Fruit fly (Drosophila melanogaster) whole organism, embryonic: ENCODE results near the gene Spx.

ENCODE experiments used
- Atf-2 ChIP-seq: fragments of 200-800 bp; sonication (Bioruptor generic); optimal IDR thresholded peaks from 2 replicates; lab custom pipeline; 2016; ENCODE audit warnings: missing biosample characterization, missing genetic modification characterization
- Atf3 ChIP-seq: fragments of 200-800 bp; sonication (Bioruptor generic); optimal IDR thresholded peaks from 3 replicates; lab custom pipeline; 2016; ENCODE audit warnings: missing biosample characterization, missing genetic modification characterization
- Awh ChIP-seq: fragments of 200-800 bp; sonication (Bioruptor generic); IDR thresholded peaks from 2 replicates; pipeline ENCODE4, ENCODE4 v1.3.6; 2022; ENCODE audit warnings: missing biosample characterization, missing genetic modification characterization
- BEAF-32 ChIP-seq: fragments of 200-800 bp; sonication (Bioruptor generic); optimal IDR thresholded peaks from 3 replicates; lab custom pipeline; 2017; ENCODE audit warnings: missing biosample characterization, missing genetic modification characterization, mild to moderate bottlenecking, moderate library complexity, missing genetic modification reagents
- C15 ChIP-seq: fragments of 200-800 bp; sonication (Bioruptor generic); IDR thresholded peaks from 3 replicates; pipeline ENCODE4 v1.3.6; 2022; ENCODE audit warnings: missing biosample characterization, missing genetic modification characterization
- CG11723 ChIP-seq: fragments of 200-800 bp; sonication (Bioruptor generic); optimal IDR thresholded peaks from 2 replicates; lab custom pipeline; 2017; ENCODE audit warnings: missing biosample characterization, mild to moderate bottlenecking, missing genetic modification characterization
- CG12236 ChIP-seq: fragments of 200-800 bp; sonication (Bioruptor generic); optimal IDR thresholded peaks from 2 replicates; lab custom pipeline; 2016; ENCODE audit warnings: missing biosample characterization, missing genetic modification characterization
- CG12769 ChIP-seq: fragments of 200-800 bp; sonication (Bioruptor generic); optimal IDR thresholded peaks from 2 replicates; lab custom pipeline; 2019; ENCODE audit warnings: missing biosample characterization, mild to moderate bottlenecking, missing genetic modification characterization, moderate library complexity
- CG12942 ChIP-seq: fragments of 200-800 bp; sonication (Bioruptor generic); optimal IDR thresholded peaks from 3 replicates; lab custom pipeline; 2016; ENCODE audit warnings: missing biosample characterization, missing genetic modification characterization
- CG15011 ChIP-seq: fragments of 200-800 bp; sonication (Bioruptor generic); optimal IDR thresholded peaks from 3 replicates; lab custom pipeline; 2018; ENCODE audit warnings: missing biosample characterization, mild to moderate bottlenecking, missing genetic modification characterization
- CG15479 ChIP-seq: fragments of 200-800 bp; sonication (Bioruptor generic); optimal IDR thresholded peaks from 3 replicates; lab custom pipeline; 2019; ENCODE audit warnings: missing biosample characterization, mild to moderate bottlenecking, missing genetic modification characterization, moderate library complexity
- CG16815 ChIP-seq: fragments of 200-800 bp; sonication (Bioruptor generic); optimal IDR thresholded peaks from 3 replicates; lab custom pipeline; 2017; ENCODE audit warnings: missing biosample characterization, mild to moderate bottlenecking, missing genetic modification characterization
- CG17568 ChIP-seq: fragments of 200-800 bp; sonication (Bioruptor generic); optimal IDR thresholded peaks from 2 replicates; lab custom pipeline; 2018; ENCODE audit warnings: missing biosample characterization, mild to moderate bottlenecking, missing genetic modification characterization, moderate library complexity
- CG2116 ChIP-seq: fragments of 200-800 bp; sonication (Bioruptor generic); optimal IDR thresholded peaks from 3 replicates; lab custom pipeline; 2018; ENCODE audit warnings: missing biosample characterization, mild to moderate bottlenecking, missing genetic modification characterization
- CG2678 ChIP-seq: fragments of 200-800 bp; sonication (Bioruptor generic); optimal IDR thresholded peaks from 3 replicates; lab custom pipeline; 2019; ENCODE audit warnings: missing biosample characterization, mild to moderate bottlenecking, missing genetic modification characterization, moderate library complexity
- CG33557 ChIP-seq: fragments of 200-800 bp; sonication (Bioruptor generic); optimal IDR thresholded peaks from 2 replicates; lab custom pipeline; 2019; ENCODE audit warnings: missing biosample characterization, mild to moderate bottlenecking, missing genetic modification characterization, moderate library complexity
- CG4404 ChIP-seq: fragments of 200-800 bp; sonication (Bioruptor generic); IDR thresholded peaks from 2 replicates; pipeline ENCODE4 v1.3.6; 2022; ENCODE audit warnings: missing biosample characterization, missing genetic modification characterization
- CG6813 ChIP-seq: fragments of 200-800 bp; sonication (Bioruptor generic); optimal IDR thresholded peaks from 2 replicates; lab custom pipeline; 2017; ENCODE audit warnings: missing biosample characterization, missing genetic modification characterization, mild to moderate bottlenecking, moderate library complexity, missing genetic modification reagents
- CG9876 ChIP-seq: fragments of 200-800 bp; sonication (Bioruptor generic); optimal IDR thresholded peaks from 2 replicates; lab custom pipeline; 2016; ENCODE audit warnings: missing biosample characterization, missing genetic modification characterization
- Chrac-16 ChIP-seq: fragments of 200-800 bp; sonication (Bioruptor generic); optimal IDR thresholded peaks from 3 replicates; lab custom pipeline; 2016; ENCODE audit warnings: missing biosample characterization, missing genetic modification characterization
- D ChIP-seq, 2 experiments: fragments of 200-800 bp in 1 of 2; fragments of >200 bp in 1 of 2; sonication (Bioruptor generic) in 1 of 2; optimal IDR thresholded peaks; 2 replicates in 1 of 2; 3 replicates in 1 of 2; lab custom pipeline; 2017; ENCODE audit warnings: mild to moderate bottlenecking in 1 of 2, missing biosample characterization in 1 of 2, missing genetic modification characterization in 1 of 2, missing genetic modification reagents in 1 of 2
- D19B ChIP-seq: fragments of 200-800 bp; sonication (Bioruptor generic); optimal IDR thresholded peaks from 2 replicates; lab custom pipeline; 2017; ENCODE audit warnings: missing biosample characterization, mild to moderate bottlenecking, missing genetic modification characterization
- Dll ChIP-seq: fragments of 200-800 bp; sonication (Bioruptor generic); IDR thresholded peaks from 4 replicates; pipeline ENCODE4 v1.3.6; 2022; ENCODE audit warnings: missing biosample characterization, missing genetic modification characterization; ENCODE audit not compliant: partially characterized antibody
- Ets97D ChIP-seq: fragments of 200-800 bp; sonication (Bioruptor generic); optimal IDR thresholded peaks from 3 replicates; lab custom pipeline; 2016; ENCODE audit warnings: missing biosample characterization, missing genetic modification characterization
- Lhr ChIP-seq: fragments of 200-800 bp; sonication (Bioruptor generic); optimal IDR thresholded peaks from 3 replicates; lab custom pipeline; 2017; ENCODE audit warnings: mild to moderate bottlenecking, missing biosample characterization, missing genetic modification reagents, missing genetic modification characterization
- Myb ChIP-seq: fragments of 200-800 bp; sonication (Bioruptor generic); optimal IDR thresholded peaks from 2 replicates; lab custom pipeline; 2016; ENCODE audit warnings: missing biosample characterization, missing genetic modification characterization
- Nf-YC ChIP-seq: fragments of 200-800 bp; optimal IDR thresholded peaks from 3 replicates; lab custom pipeline; 2019; ENCODE audit warnings: missing biosample characterization, mild to moderate bottlenecking, missing genetic modification characterization, moderate library complexity
- YL-1 ChIP-seq: fragments of 200-800 bp; sonication (Bioruptor generic); optimal IDR thresholded peaks from 3 replicates; lab custom pipeline; 2017; ENCODE audit warnings: missing biosample characterization, mild to moderate bottlenecking, missing genetic modification characterization
- ara ChIP-seq: fragments of 200-800 bp; sonication (Bioruptor generic); IDR thresholded peaks from 2 replicates; pipeline ENCODE4 v1.3.6; 2022; ENCODE audit warnings: missing biosample characterization, missing genetic modification characterization
- bab2 ChIP-seq: fragments of 200-800 bp; sonication (Bioruptor generic); optimal IDR thresholded peaks from 2 replicates; lab custom pipeline; 2016; ENCODE audit warnings: missing biosample characterization, missing genetic modification characterization
- br ChIP-seq: fragments of >200 bp; optimal IDR thresholded peaks from 2 replicates; lab custom pipeline; 2017
- cg ChIP-seq: fragments of 200-800 bp; sonication (Bioruptor generic); optimal IDR thresholded peaks from 3 replicates; lab custom pipeline; 2019; ENCODE audit warnings: missing biosample characterization, mild to moderate bottlenecking, missing genetic modification characterization, moderate library complexity
- ci ChIP-seq: fragments of 200-800 bp; sonication (Bioruptor generic); IDR thresholded peaks from 3 replicates; pipeline ENCODE4 v1.3.6; 2022; ENCODE audit warnings: missing biosample characterization, missing genetic modification characterization
- dysf ChIP-seq: fragments of 200-800 bp; sonication (Bioruptor generic); IDR thresholded peaks from 3 replicates; pipeline ENCODE4 v1.3.6; 2022; ENCODE audit warnings: missing biosample characterization, missing genetic modification characterization
- eve ChIP-seq, 2 experiments: fragments of >200 bp; optimal IDR thresholded peaks; 2 replicates each; lab custom pipeline; 2017; ENCODE audit warnings: missing biosample characterization in 2 of 2, missing genetic modification characterization in 2 of 2
- fd64A ChIP-seq: fragments of 200-800 bp; sonication (Bioruptor generic); optimal IDR thresholded peaks from 3 replicates; lab custom pipeline; 2018; ENCODE audit warnings: missing biosample characterization, mild to moderate bottlenecking, missing genetic modification characterization
- gcm ChIP-seq: fragments of 200-800 bp; sonication (Bioruptor generic); optimal IDR thresholded peaks from 2 replicates; lab custom pipeline; 2019; ENCODE audit warnings: missing biosample characterization, mild to moderate bottlenecking, missing genetic modification characterization, moderate library complexity
- ham ChIP-seq: fragments of 200-800 bp; sonication (Bioruptor generic); IDR thresholded peaks from 2 replicates; pipeline ENCODE4 v1.3.6; 2022; ENCODE audit warnings: missing biosample characterization, missing genetic modification characterization
- kah ChIP-seq: fragments of 200-800 bp; sonication (Bioruptor generic); optimal IDR thresholded peaks from 2 replicates; lab custom pipeline; 2018; ENCODE audit warnings: missing biosample characterization, mild to moderate bottlenecking, missing genetic modification characterization
- kay ChIP-seq: fragments of 200-800 bp; sonication (Bioruptor generic); optimal IDR thresholded peaks from 2 replicates; lab custom pipeline; 2016; ENCODE audit warnings: missing biosample characterization, missing genetic modification characterization
- kni ChIP-seq: fragments of 200-800 bp; sonication (Bioruptor generic); optimal IDR thresholded peaks from 3 replicates; lab custom pipeline; 2017; ENCODE audit warnings: mild to moderate bottlenecking, missing biosample characterization, missing genetic modification reagents, missing genetic modification characterization
- lbe ChIP-seq: fragments of 200-800 bp; sonication (Bioruptor generic); optimal IDR thresholded peaks from 2 replicates; lab custom pipeline; 2016; ENCODE audit warnings: missing biosample characterization, mild to moderate bottlenecking, missing genetic modification characterization
- mld ChIP-seq: fragments of 200-800 bp; sonication (Bioruptor generic); IDR thresholded peaks from 3 replicates; pipeline ENCODE4 v1.3.6; 2022; ENCODE audit warnings: missing biosample characterization, missing genetic modification characterization; ENCODE audit not compliant: partially characterized antibody
- onecut ChIP-seq: fragments of 200-800 bp; sonication (Bioruptor generic); IDR thresholded peaks from 2 replicates; pipeline ENCODE4 v1.3.6; 2022; ENCODE audit warnings: missing biosample characterization, missing genetic modification characterization
- pita ChIP-seq: fragments of 200-800 bp; sonication (Bioruptor generic); optimal IDR thresholded peaks from 2 replicates; lab custom pipeline; 2017; ENCODE audit warnings: missing biosample characterization, mild to moderate bottlenecking, missing genetic modification characterization
- sna ChIP-seq: fragments of 200-800 bp; sonication (Bioruptor generic); IDR thresholded peaks from 2 replicates; pipeline ENCODE4 v1.3.6; 2022; ENCODE audit warnings: missing biosample characterization, missing genetic modification characterization; ENCODE audit not compliant: partially characterized antibody
- tgo ChIP-seq: fragments of 200-800 bp; sonication (Bioruptor generic); IDR thresholded peaks from 3 replicates; pipeline ENCODE4 v1.3.6; 2022; ENCODE audit warnings: missing biosample characterization, missing genetic modification characterization
- trem ChIP-seq: fragments of 200-800 bp; optimal IDR thresholded peaks from 3 replicates; lab custom pipeline; 2019; ENCODE audit warnings: missing biosample characterization, mild to moderate bottlenecking, missing genetic modification characterization, moderate library complexity
- tup ChIP-seq: fragments of 200-800 bp; sonication (Bioruptor generic); optimal IDR thresholded peaks from 2 replicates; lab custom pipeline; 2016; ENCODE audit warnings: missing biosample characterization, mild to moderate bottlenecking, missing genetic modification characterization, moderate library complexity
- vvl ChIP-seq: fragments of 200-800 bp; sonication (Bioruptor generic); IDR thresholded peaks from 2 replicates; pipeline ENCODE4 v1.3.6; 2022; ENCODE audit warnings: missing biosample characterization, missing genetic modification characterization

The Spx gene

DNA sequence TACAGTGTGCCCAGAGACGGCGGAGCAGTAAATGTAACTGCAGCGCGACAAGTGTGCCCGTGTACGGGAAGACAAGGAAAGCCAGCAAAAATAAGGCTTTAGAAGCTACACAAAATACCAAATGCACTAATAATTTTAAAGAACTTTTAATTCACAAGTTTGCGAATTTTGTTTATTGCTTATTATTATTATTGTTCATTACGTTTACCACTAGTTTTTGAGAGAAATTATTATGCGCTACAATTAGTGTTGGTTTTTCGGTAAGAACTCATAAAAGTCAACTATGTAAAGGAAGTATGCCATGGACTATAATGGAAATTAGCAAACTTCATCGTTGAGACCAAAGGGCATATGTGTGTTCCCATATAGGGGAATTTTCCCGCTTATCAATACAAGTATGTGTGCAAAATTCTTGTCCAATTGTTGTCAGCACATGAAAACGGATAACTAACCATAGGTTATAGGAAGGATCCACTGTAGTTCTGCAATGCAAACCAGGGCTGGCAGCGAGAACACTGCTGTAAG is 11.6 kb downstream of the Spx start, which contains the start of gene schlank (continued):
- TF ChIP-seq sna (GFP tag; lab: Robert Waterston, UW) (no peak), kni (GFP tag; lab: Kevin White, UChicago) (no peak), CG6813 (GFP tag; lab: Kevin White, UChicago) (no peak), CG2116 (GFP tag; lab: Kevin White, UChicago) (no peak), Nf-YC (tag; lab: Kevin White, UChicago) (peak; percentile 22), CG15479 (GFP tag; lab: Kevin White, UChicago) (no peak), mld (GFP tag; lab: Robert Waterston, UW) (no peak), CG15011 (no peak), kah (GFP tag; lab: Kevin White, UChicago) (no peak), gcm (no peak), Myb (peak; percentile 44), eve (GFP tag; optimal IDR thresholded peaks at IDR 0.05; lab: Kevin White, UChicago) (no peak), onecut (GFP tag; lab: Robert Waterston, UW) (peak; percentile 8; the same call in 1 of the 2 replicates), CG17568 (GFP tag; lab: Kevin White, UChicago) (no peak), trem (tag; lab: Kevin White, UChicago) (peak; percentile 10), tup (GFP tag; lab: Kevin White, UChicago) (no peak), br (lab: Kevin White, UChicago) (no peak), vvl (GFP tag; lab: Robert Waterston, UW) (peak; percentile 68), CG12769 (tag; lab: Kevin White, UChicago) (peak; percentile 59), D19B (no peak), pita (GFP tag; lab: Kevin White, UChicago) (no peak), Atf3 (no peak), CG2678 (tag; lab: Kevin White, UChicago) (no peak), Chrac-16 (GFP tag; lab: Kevin White, UChicago) (peak; percentile 41), ci (peak; percentile 81), CG11723 (GFP tag; lab: Kevin White, UChicago) (peak; percentile 28), CG4404 (peak; percentile 44; the same call in 1 of the 2 replicates), dysf (peak; percentile 74), tgo (GFP tag; lab: Robert Waterston, UW) (peak; percentile 53; the same call in 2 of the 3 replicates), CG33557 (no peak), kay (GFP tag; lab: Kevin White, UChicago) (no peak), YL-1 (GFP tag; lab: Kevin White, UChicago) (no peak), cg (no peak), CG16815 (GFP tag; lab: Kevin White, UChicago) (peak; percentile 33), Awh (GFP tag; lab: Robert Waterston, UW) (peak; percentile 56), Lhr (peak; percentile 71), CG12236 (GFP tag; lab: Kevin White, UChicago) (no peak), ara (GFP tag; lab: Robert Waterston, UW) (no peak), fd64A (GFP tag; lab: Kevin White, UChicago) (no peak), BEAF-32 (GFP tag; lab: Kevin White, UChicago) (peak; percentile 33), CG12942 (peak; percentile 29), Dll (GFP tag; lab: Robert Waterston, UW) (no peak), D (optimal IDR thresholded peaks at IDR 0.05; lab: Kevin White, UChicago) (no peak), D (GFP tag; optimal IDR thresholded peaks at IDR 0.05; lab: Kevin White, UChicago) (no peak), C15 (GFP tag; lab: Robert Waterston, UW) (no peak), Atf-2 (GFP tag; lab: Kevin White, UChicago) (peak; percentile 49), Ets97D (peak; percentile 36), CG9876 (GFP tag; lab: Kevin White, UChicago) (peak; percentile 26), lbe (GFP tag; lab: Kevin White, UChicago) (no peak), bab2 (peak; percentile 62), ham (GFP tag; lab: Robert Waterston, UW) (no peak)
